Fruit fly (Drosophila melanogaster): Measurements from ENCODE around the gene CG42726.
A peak's percentile ranks its signal among the peaks of the same experiment; 100 is the strongest.

The CG42726 gene

DNA sequence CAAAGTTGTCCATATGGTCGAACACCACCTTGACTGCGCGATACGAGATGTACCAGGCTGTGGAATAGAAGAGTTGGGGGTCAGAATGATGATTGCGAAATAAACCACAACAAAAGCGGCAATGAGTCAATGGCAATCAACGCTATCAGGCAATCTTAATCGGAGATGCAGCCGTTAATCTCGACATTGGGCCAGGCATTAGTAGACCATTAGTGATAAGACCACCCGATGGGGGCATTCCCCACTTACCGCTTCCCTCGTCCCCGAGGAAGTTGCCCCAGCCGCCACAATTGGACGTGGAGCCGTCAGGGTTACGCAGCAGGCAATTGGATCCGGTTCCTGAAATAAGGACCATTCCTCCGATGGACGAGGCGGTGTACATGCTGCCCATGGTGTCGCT, 8.7 kb upstream of the CG42726 start:
- TF ChIP-seq CG8159 (tag; optimal IDR thresholded peaks at IDR 0.05) (no peak), CG15710 (tag; optimal IDR thresholded peaks at IDR 0.05) (no peak), Pif1A (GFP tag; optimal IDR thresholded peaks at IDR 0.05) (no peak), gl (tag; optimal IDR thresholded peaks at IDR 0.05) (no peak), CG17806 (tag; optimal IDR thresholded peaks at IDR 0.05) (no peak), rn (GFP tag; IDR thresholded peaks at IDR 0.05) (no peak)

dm6 chr3R:15340052-15340732, 7.7 kb upstream of the CG42726 start, which contains the start of gene SerRS-m:
Gene SerRS-m, plus strand, starts transcription at chr3R:15340667.
- TF ChIP-seq CG17806 (tag; optimal IDR thresholded peaks at IDR 0.05) (no peak), CG34367 (tag; optimal IDR thresholded peaks at IDR 0.05) (no peak), CG9948 (tag; optimal IDR thresholded peaks at IDR 0.05) (no peak), Pif1B (GFP tag; optimal IDR thresholded peaks at IDR 0.05) (no peak), gl (tag; optimal IDR thresholded peaks at IDR 0.05) (no peak), rn (GFP tag; IDR thresholded peaks at IDR 0.05) (no peak), CG32121 (GFP tag; IDR thresholded peaks at IDR 0.05) (no peak), CG14655 (GFP tag; optimal IDR thresholded peaks at IDR 0.05) (no peak), D1 (tag; optimal IDR thresholded peaks at IDR 0.05) (no peak), Ets98B (GFP tag; IDR thresholded peaks at IDR 0.05) (no peak), Snoo (tag; optimal IDR thresholded peaks at IDR 0.05) (no peak), CG15710 (tag; optimal IDR thresholded peaks at IDR 0.05) (no peak), CG13204 (GFP tag; optimal IDR thresholded peaks at IDR 0.05) (no peak), Pif1A (GFP tag; optimal IDR thresholded peaks at IDR 0.05) (no peak), CG8301 (tag; optimal IDR thresholded peaks at IDR 0.05) (no peak), EcR (GFP tag; optimal IDR thresholded peaks at IDR 0.05) (no peak), fd96Ca (GFP tag; IDR thresholded peaks at IDR 0.05) (no peak), CG10348 (GFP tag; IDR thresholded peaks at IDR 0.05) (no peak), CG4496 (GFP tag; IDR thresholded peaks at IDR 0.05) (no peak), CG8159 (tag; optimal IDR thresholded peaks at IDR 0.05) (no peak)

dm6 chr3R:15342432-15342925, 5.4 kb upstream of the CG42726 start:
- TF ChIP-seq CG17806 (tag; optimal IDR thresholded peaks at IDR 0.05): no peak
- no peak for TF ChIP-seq EcR (GFP tag; optimal IDR thresholded peaks at IDR 0.05)
- no peak for TF ChIP-seq CG12605 (GFP tag; IDR thresholded peaks at IDR 0.05)
- TF ChIP-seq rn (GFP tag; IDR thresholded peaks at IDR 0.05): no peak
- TF ChIP-seq fd96Ca (GFP tag; IDR thresholded peaks at IDR 0.05): peak; percentile 55; the same call in 1 of the 3 replicates
- TF ChIP-seq CG15710 (tag; optimal IDR thresholded peaks at IDR 0.05): no peak
- peak; percentile 51; the same call in 1 of the 2 replicates for TF ChIP-seq Ets98B (GFP tag; IDR thresholded peaks at IDR 0.05)
- no peak for TF ChIP-seq D1 (tag; optimal IDR thresholded peaks at IDR 0.05)
- TF ChIP-seq CG9948 (tag; optimal IDR thresholded peaks at IDR 0.05): no peak
- TF ChIP-seq CG14655 (GFP tag; optimal IDR thresholded peaks at IDR 0.05): no peak
- TF ChIP-seq CG13204 (GFP tag; optimal IDR thresholded peaks at IDR 0.05): no peak
- TF ChIP-seq Snoo (tag; optimal IDR thresholded peaks at IDR 0.05): no peak
- peak; percentile 57; the same call in 1 of the 2 replicates for TF ChIP-seq CG32121 (GFP tag; IDR thresholded peaks at IDR 0.05)
- no peak for TF ChIP-seq Pif1B (GFP tag; optimal IDR thresholded peaks at IDR 0.05)
- TF ChIP-seq CG34367 (tag; optimal IDR thresholded peaks at IDR 0.05): no peak
- no peak for TF ChIP-seq CG8159 (tag; optimal IDR thresholded peaks at IDR 0.05)
- TF ChIP-seq gl (tag; optimal IDR thresholded peaks at IDR 0.05): no peak
- TF ChIP-seq Pif1A (GFP tag; optimal IDR thresholded peaks at IDR 0.05): no peak
- no peak for TF ChIP-seq CG8301 (tag; optimal IDR thresholded peaks at IDR 0.05)
- peak; percentile 61; the same call in 2 of the 3 replicates for TF ChIP-seq CG4496 (GFP tag; IDR thresholded peaks at IDR 0.05)
- TF ChIP-seq CG10348 (GFP tag; IDR thresholded peaks at IDR 0.05): no peak

DNA sequence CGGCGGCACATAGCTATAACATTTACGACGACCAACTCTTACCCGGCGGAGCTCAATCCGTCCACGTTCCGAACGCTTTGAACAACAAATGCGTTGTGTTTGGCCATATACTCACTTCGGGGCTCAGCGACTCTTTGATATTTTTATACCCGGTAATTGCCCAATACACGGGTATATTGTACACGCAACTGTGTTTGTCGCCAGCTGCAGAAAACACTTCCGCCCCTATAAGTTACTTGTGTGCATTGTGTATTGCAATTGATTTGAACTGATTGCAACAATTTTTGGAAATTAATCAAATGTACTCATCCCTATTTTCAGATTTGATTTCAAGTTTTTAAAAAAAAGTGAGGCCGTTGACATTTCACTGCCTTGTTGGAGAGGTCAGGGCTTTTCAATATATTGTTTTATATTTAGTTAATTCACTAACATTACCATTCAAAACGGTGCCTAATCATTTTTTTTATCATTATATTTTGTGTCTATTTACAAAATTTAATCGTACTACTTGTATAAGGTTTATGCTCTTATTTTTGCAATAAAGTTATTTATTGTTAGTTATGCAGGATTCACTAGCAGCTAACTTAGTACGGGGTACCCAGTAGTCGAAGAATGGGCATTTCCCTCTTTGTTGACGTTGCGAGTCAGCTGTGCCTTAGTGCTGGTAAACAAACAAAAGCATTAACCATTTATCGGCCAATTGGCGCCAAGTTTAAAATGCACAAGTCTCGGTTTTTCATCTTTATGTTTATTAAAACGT, 4.7 kb upstream of the CG42726 start, which contains the start of gene Nagk:
Gene Nagk, minus strand, starts transcription at position 331 of the 760 bp plus-strand sequence.
- no peak for TF ChIP-seq CG10348 (GFP tag; IDR thresholded peaks at IDR 0.05)
- no peak for TF ChIP-seq fd96Ca (GFP tag; IDR thresholded peaks at IDR 0.05)
- peak; percentile 16 for TF ChIP-seq Ets98B (GFP tag; IDR thresholded peaks at IDR 0.05)
- no peak for TF ChIP-seq Pif1A (GFP tag; optimal IDR thresholded peaks at IDR 0.05)
- 0 out of 2 replicates have a peak, but pooled peaks have one; percentile 6 for TF ChIP-seq CG12605 (GFP tag; IDR thresholded peaks at IDR 0.05)
- peak; percentile 21 for TF ChIP-seq CG17806 (tag; optimal IDR thresholded peaks at IDR 0.05)
- no peak for TF ChIP-seq gl (tag; optimal IDR thresholded peaks at IDR 0.05)
- TF ChIP-seq Snoo (tag; optimal IDR thresholded peaks at IDR 0.05): peak; percentile 64
- peak; percentile 44 for TF ChIP-seq EcR (GFP tag; optimal IDR thresholded peaks at IDR 0.05)
- peak; percentile 43 for TF ChIP-seq CG8301 (tag; optimal IDR thresholded peaks at IDR 0.05)
- peak; percentile 34; the same call in 1 of the 3 replicates for TF ChIP-seq CG4496 (GFP tag; IDR thresholded peaks at IDR 0.05)
- peak; percentile 17 for TF ChIP-seq CG9948 (tag; optimal IDR thresholded peaks at IDR 0.05)
- TF ChIP-seq CG15710 (tag; optimal IDR thresholded peaks at IDR 0.05): peak; percentile 15
- peak; percentile 35 for TF ChIP-seq CG34367 (tag; optimal IDR thresholded peaks at IDR 0.05)
